Fruit fly (Drosophila melanogaster) whole organism: ENCODE measurements around the gene Nhe1.
A peak's percentile ranks its signal among the peaks of the same experiment; 100 is the strongest.

Source experiments
- CG8478 ChIP-seq: fragments of >200 bp; optimal IDR thresholded peaks from 2 replicates; lab custom pipeline; 2018; ENCODE audit warnings: inconsistent platforms
- Dll ChIP-seq: fragments of >200 bp; optimal IDR thresholded peaks from 2 replicates; lab custom pipeline; 2017
- EcR ChIP-seq, 2 experiments: fragments of >200 bp; optimal IDR thresholded peaks; 2 replicates each; lab custom pipeline; 2017; ENCODE audit warnings: missing biosample characterization in 2 of 2, missing genetic modification characterization in 2 of 2, missing genetic modification reagents in 2 of 2
- pan ChIP-seq: fragments of >200 bp; optimal IDR thresholded peaks from 2 replicates; lab custom pipeline; 2017
- psq ChIP-seq: fragments of >200 bp; optimal IDR thresholded peaks from 2 replicates; lab custom pipeline; 2017
- usp ChIP-seq: fragments of >200 bp; optimal IDR thresholded peaks from 2 replicates; lab custom pipeline; 2017; ENCODE audit warnings: missing biosample characterization, missing genetic modification characterization, mixed read lengths

Gene Nhe1

DNA sequence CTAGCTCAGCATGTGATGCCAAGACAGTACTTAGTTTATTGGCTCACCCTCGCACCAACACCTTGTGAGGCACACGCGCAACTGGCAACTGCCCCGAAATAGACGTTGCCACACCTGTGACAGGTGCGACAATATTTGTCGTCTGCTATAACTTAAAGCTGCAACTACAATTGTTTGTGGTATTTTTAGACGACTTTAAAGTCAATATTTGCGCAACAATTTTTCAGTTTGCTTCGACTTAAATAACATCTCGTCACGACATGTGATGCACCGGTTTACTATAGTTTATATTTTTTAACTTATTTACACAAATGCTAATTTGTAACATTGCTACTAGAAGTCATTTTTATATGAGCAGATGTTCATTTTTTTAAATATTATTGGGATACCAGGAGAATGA lies 25.3 kb downstream of the Nhe1 start:
- TF ChIP-seq pan (no peak), CG8478 (lab: Kevin White, UChicago) (no peak), psq (no peak), EcR (GFP tag; optimal IDR thresholded peaks at IDR 0.05; lab: Kevin White, UChicago) (no peak), usp (no peak), Dll (lab: Kevin White, UChicago) (no peak)

DNA sequence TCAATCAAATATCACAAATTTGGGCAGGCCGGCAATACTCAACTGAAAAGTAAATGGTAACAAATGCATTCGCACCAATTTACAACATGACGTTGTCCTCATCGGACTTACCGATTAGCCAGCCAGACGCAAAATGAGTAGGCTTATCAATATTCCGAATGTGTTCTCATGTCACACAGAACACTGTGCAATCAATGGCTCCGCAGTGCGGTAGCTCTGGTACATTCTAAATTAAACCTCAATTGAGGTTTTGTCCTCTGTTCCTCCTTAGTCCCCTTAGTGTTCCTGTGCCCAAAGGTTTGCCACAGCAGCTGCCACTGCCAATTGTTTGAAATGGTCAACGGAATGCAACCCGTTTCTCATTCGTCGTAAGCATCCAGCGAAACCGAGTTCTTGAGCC lies 27.7 kb downstream of the Nhe1 start:
- no peak for TF ChIP-seq usp
- TF ChIP-seq psq = no peak
- no peak for TF ChIP-seq EcR (GFP tag; optimal IDR thresholded peaks at IDR 0.05; lab: Kevin White, UChicago)
- TF ChIP-seq CG8478 (lab: Kevin White, UChicago) = no peak
- no peak for TF ChIP-seq pan
- TF ChIP-seq Dll (lab: Kevin White, UChicago) = no peak

DNA sequence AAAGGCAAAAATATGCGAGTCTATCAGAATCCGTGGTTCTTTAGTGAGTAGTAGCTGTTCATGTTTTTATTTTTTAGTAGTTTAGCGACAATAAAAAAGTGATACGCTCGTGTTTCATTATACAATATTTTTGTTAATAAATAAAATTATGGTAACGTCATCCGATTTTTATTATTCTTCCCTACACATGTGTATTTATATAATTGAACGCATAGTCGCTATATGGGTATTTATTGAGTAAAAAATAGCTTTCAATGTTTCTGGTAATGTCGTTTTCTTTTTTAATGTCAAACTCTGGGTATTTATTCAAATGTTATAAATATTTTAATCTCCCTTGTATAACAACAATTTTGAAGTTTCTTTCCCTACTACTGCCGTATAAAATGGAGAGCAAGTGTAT lies 30.5 kb downstream of the Nhe1 start, which contains the start of gene CG11374:
Gene CG11374, plus strand, starts transcription at position 301 of the 400 bp plus-strand sequence.
- TF ChIP-seq CG8478 (lab: Kevin White, UChicago) (no peak), pan (no peak), usp (no peak), Dll (lab: Kevin White, UChicago) (no peak), EcR (GFP tag; optimal IDR thresholded peaks at IDR 0.05; lab: Kevin White, UChicago) (no peak), psq (no peak)

DNA sequence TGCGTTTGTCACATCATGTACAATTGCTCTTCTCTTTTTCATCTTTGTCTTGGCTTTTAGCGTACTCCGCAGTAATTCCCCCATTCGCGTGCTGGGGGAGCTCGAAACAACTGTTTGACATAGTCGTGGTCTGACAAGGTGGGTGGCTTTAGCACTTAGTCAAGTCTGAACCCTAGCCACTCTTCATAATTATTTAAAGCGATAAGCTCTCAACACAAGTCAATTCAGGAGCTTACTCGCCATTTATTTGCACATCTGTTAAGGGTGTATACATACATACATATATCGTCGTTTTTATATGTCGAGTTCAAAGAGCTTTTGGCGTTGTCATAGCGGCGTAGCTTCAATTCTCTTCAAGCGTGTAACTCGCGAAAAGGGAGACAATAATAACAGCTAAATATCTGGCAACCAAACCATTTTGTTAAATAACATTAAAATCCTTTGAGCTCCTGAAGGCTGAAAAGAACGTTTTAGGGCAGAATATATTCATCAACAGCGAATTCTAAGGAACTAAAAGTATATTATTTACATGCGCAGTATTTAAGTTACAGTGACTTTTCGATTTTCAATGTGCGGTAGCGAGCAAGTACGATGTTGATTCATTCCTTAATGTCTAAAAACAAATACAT lies 32.7 kb downstream of the Nhe1 start:
- TF ChIP-seq usp (no peak), CG8478 (lab: Kevin White, UChicago) (no peak), EcR (GFP tag; optimal IDR thresholded peaks at IDR 0.05; lab: Kevin White, UChicago) (no peak), Dll (lab: Kevin White, UChicago) (no peak)

DNA sequence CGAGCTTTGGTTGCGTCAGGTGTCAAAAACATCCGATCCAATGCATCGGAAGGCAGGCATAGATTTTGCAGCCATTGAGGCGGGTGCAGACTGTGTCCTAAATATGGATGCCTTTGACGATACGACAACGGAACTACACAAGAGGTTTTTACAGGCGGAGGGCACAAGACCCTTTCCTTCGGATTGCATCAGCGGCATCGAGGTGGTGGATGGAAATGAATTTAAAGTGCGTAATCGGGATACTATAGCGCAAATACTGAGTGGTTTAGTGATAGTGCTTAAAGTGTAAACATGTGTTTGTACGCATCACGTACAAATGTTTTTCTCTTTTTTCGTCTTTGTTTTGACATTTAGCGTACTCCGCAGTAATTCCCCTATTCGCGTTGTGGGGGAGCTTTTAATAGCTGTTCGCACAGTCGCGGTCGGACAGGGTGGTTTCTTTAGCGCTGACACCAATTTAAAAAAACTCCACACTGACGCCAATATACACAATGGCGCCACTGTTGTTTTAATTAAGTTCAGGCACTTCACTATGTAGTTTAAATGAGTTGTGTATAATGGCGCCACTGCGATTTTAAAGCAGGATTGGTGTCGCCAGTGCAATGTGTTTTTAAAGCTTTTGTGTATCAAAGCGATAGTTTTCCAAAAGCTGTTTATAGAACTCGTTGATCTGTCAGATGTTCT lies 33.6 kb downstream of the Nhe1 start:
- no peak for TF ChIP-seq psq
- no peak for TF ChIP-seq usp
- no peak for TF ChIP-seq EcR (GFP tag; optimal IDR thresholded peaks at IDR 0.05; lab: Kevin White, UChicago)
- TF ChIP-seq pan = no peak
- no peak for TF ChIP-seq Dll (lab: Kevin White, UChicago)
- no peak for TF ChIP-seq CG8478 (lab: Kevin White, UChicago)

DNA sequence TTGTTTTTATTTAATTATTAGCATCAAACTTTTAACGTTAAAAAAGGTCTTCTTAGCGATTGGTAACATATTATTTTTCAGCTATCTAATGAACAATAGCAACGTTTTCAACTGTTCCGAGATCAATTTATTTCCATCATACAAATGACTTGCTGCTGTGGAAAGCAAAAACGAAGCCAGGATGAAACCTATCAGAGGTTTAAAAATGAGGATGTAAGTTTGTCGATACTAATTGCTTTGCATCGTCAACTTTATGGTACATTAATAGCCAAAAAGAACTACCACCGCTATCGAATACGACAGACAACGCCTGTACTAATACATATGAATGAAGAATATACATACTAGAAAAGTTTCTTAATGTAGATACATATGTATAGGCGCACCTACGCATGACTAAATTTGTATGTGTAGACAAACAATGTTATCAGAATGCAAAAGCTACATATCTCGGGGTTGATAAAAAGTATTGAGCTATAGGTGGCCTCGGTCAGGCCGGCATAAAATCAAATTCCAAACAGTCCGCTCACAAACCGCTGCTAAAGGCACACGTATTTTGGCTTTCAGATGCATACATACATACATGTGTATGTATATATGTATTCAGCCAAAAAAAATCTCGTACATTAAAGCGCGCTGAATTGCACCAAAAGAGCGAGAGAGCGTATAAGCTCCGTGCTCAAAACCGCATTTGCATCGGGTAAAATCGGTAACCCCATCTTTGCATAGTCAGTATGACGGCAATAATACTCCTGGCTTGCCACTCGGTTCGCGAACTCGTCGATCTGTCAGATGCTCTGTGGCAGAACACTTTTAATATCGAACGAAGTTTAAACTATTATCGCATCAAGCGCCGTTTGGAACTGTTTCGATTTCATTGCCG lies 34.4 kb downstream of the Nhe1 start:
- TF ChIP-seq psq (no peak), usp (no peak), Dll (lab: Kevin White, UChicago) (no peak), EcR (GFP tag; optimal IDR thresholded peaks at IDR 0.05; lab: Kevin White, UChicago) (no peak), CG8478 (lab: Kevin White, UChicago) (no peak), pan (no peak)

DNA sequence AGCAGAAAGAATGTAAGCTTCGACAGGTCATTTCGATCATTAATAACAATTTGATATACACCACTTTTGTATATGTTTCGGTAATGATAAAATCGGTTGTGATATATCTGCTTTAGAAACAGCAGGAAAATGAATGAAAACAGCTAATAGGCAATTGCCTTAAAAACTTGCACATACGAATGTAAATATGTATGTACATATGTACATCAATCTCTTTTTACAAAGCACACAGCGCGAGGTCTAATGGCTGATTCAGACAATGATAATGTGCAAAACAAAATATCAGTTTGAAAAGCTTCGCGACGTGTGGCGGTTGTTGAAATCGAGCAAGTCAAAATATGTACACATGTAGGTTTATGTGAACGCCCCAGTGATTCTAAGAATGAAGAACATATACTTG lies 35.1 kb downstream of the Nhe1 start, which contains the start of gene galectin:
Gene galectin, plus strand, starts transcription at position 301 of the 400 bp plus-strand sequence.
- TF ChIP-seq pan = no peak
- TF ChIP-seq CG8478 (lab: Kevin White, UChicago) = no peak
- no peak for TF ChIP-seq psq
- no peak for TF ChIP-seq usp
- TF ChIP-seq EcR (GFP tag; optimal IDR thresholded peaks at IDR 0.05; lab: Kevin White, UChicago) = no peak
- TF ChIP-seq Dll (lab: Kevin White, UChicago) = no peak

DNA sequence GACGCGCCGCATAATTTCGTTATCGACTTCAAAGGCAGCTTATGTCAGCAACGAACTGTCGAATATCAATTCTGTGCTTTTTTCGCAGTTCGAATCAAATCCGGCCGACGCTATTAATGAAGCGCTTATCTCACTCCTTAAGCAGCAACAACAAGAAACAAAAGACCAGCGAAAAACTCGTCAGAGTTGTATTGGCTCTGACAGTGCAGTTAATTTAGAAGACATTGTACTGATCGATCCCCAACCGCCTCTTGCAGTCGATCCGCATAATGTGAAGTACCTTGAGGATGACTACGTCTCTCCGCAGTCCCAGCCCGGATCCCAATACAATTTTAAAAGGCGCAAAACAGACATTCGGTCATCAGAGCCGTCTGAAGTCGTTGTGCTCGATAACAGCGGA lies 37.0 kb downstream of the Nhe1 start:
- no peak for TF ChIP-seq CG8478 (lab: Kevin White, UChicago)
- no peak for TF ChIP-seq Dll (lab: Kevin White, UChicago)
- no peak for TF ChIP-seq EcR (GFP tag; optimal IDR thresholded peaks at IDR 0.05; lab: Kevin White, UChicago)
- TF ChIP-seq psq = no peak
- TF ChIP-seq usp = no peak
- no peak for TF ChIP-seq pan

DNA sequence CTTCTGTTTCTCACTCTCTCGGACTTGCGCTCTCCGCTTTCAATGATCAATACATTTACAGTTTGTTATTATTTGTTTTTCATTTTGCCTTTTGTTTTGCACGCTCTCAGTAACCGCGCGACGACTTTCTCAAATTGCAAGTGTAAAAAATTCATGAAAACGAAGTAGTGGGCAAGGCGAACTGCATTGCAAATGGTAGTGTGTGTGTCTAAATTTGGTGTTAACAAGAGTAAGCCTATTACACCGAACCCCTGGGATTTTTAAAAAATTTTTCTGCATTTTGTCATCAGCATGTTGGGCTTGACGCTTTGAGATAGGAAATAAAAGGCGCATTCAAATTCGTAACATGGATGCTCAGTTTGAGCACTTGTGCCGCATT lies 39.3 kb downstream of the Nhe1 start:
- TF ChIP-seq Dll (lab: Kevin White, UChicago) (no peak), pan (peak; percentile 32), CG8478 (lab: Kevin White, UChicago) (no peak), EcR (GFP tag; optimal IDR thresholded peaks at IDR 0.05; lab: Kevin White, UChicago) (no peak), usp (no peak), psq (no peak)

DNA sequence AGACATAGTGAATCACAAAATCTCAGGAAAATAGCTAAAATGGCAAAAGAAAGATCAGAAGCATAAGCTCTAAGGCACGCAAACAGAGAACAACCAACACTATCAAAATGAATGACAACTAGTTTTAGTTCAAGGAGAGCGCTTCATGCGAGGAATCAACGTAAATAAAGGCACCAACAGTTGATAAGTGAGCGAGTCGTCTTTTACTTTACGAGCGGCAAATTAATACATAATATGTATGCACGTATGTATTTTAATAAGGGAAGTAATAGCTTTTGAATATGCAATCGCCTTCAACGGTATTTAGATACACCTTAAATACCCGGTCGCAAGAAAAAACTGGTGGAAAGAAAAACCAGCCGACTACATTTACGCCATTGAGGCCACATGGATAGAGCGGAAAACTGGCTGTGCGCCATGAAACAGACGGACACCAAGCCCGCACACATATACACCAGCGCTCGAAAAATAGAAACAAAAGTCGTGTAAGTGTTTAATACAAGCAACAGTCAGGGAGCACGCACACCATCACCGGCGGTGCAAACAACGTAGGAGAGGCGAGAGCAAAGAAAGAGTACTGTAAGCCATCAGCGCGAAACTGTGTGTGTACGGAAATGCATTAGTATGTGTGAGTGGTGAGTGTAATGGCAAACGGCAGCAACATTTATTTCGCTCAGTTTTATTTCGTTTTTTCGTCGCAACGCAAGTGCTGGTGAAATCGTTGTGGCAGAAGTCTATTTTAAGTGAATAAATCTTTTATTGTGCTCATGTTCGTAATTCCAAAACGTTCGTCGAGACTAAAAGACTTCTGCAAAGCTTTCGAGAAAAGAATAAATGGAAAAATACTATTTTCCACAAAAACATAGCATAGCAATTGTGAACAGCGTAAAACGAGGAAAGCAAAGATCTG lies 39.9 kb downstream of the Nhe1 start, which contains the start of gene dbr:
Gene dbr, plus strand, starts transcription at position 114 of the 910 bp plus-strand sequence.
- no peak for TF ChIP-seq pan
- peak; percentile 73 for TF ChIP-seq CG8478 (lab: Kevin White, UChicago)

DNA sequence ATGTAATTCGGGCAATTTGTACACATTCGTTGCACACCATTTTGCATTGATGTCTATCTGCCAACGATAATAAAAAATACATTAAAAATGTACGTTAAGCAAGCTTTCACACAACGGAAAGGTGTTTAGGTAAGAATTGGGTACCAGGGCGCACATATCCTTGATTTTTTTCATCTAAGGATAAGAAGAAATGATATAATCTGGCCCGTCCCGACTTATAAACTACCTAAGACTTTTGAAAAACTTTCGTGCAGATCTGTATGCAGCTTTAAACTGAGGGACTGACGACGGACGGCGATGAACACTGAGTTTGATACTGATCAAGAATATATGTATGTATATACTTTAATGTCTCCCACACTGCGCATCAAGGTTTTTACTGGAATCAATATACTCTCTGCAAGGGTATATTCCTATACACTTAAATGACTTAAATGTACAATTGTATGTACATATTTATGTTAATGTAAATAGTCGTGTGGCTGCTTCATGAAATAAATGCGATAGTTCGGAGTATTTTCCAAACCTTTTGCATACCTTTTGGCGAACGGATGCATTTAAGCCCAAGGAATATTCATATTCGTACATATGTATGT lies 41.1 kb downstream of the Nhe1 start, which contains the start of gene Cda5:
Gene Cda5, minus strand, starts transcription at position 51 of the 596 bp plus-strand sequence.
- TF ChIP-seq Dll (lab: Kevin White, UChicago) (no peak), psq (no peak)
